Worm (Caenorhabditis elegans) whole organism, young adult: ENCODE measurements around the gene B0310.2.

Experiments used
- B0035.1 ChIP-seq: sonication (generic microtip); optimal IDR thresholded peaks from 2 replicates; lab custom pipeline; 2016; ENCODE audit warnings: missing genetic modification characterization, mild to moderate bottlenecking, missing compliant biosample characterization, missing genotype, missing genetic modification reagents
- C06A6.2 ChIP-seq: fragments of 200-800 bp; sonication (Bioruptor generic); conservative IDR thresholded peaks from 2 replicates; pipeline ENCODE4 v1.3.6; 2022; ENCODE audit warnings: missing genetic modification characterization, missing compliant biosample characterization
- D2030.7 ChIP-seq: fragments of 200-800 bp; sonication (Bioruptor generic); IDR thresholded peaks from 2 replicates; pipeline ENCODE4 v1.3.6; 2022; ENCODE audit warnings: missing genetic modification reagents, missing genetic modification characterization, missing compliant biosample characterization
- F37B4.10 ChIP-seq: fragments of 200-800 bp; sonication (Bioruptor generic); IDR thresholded peaks from 2 replicates; pipeline ENCODE4 v1.3.6; 2022; ENCODE audit warnings: missing genetic modification characterization, missing compliant biosample characterization
- F52B5.7 ChIP-seq: sonication (generic microtip); optimal IDR thresholded peaks from 2 replicates; lab custom pipeline; 2016; ENCODE audit warnings: mild to moderate bottlenecking, missing genetic modification characterization, missing compliant biosample characterization
- F57C9.4 ChIP-seq: sonication (generic microtip); optimal IDR thresholded peaks from 2 replicates; lab custom pipeline; 2017; ENCODE audit warnings: mild to moderate bottlenecking, missing genetic modification characterization, missing compliant biosample characterization
- T26A5.8 ChIP-seq: sonication (generic microtip); optimal IDR thresholded peaks from 2 replicates; lab custom pipeline; 2016; ENCODE audit warnings: missing genetic modification characterization, missing compliant biosample characterization
- Y95B8A.8 ChIP-seq: fragments of 200-800 bp; sonication (Bioruptor generic); IDR thresholded peaks from 2 replicates; pipeline ENCODE4 v1.3.6; 2022; ENCODE audit warnings: missing genetic modification reagents, missing genetic modification characterization, missing compliant biosample characterization
- aptf-2 ChIP-seq: fragments of 200-800 bp; sonication (Bioruptor generic); conservative IDR thresholded peaks from 2 replicates; pipeline ENCODE4 v1.3.6; 2022; ENCODE audit warnings: missing genetic modification reagents, missing genetic modification characterization, missing compliant biosample characterization
- atf-7 ChIP-seq: sonication (generic microtip); optimal IDR thresholded peaks from 2 replicates; lab custom pipeline; 2017; ENCODE audit warnings: mild to moderate bottlenecking, missing genetic modification characterization, missing compliant biosample characterization
- attf-5 ChIP-seq: fragments of 200-800 bp; sonication (Bioruptor generic); optimal IDR thresholded peaks from 2 replicates; lab custom pipeline; 2018; ENCODE audit warnings: mild to moderate bottlenecking, missing genetic modification characterization, missing compliant biosample characterization
- bed-1 ChIP-seq: fragments of 200-800 bp; sonication (Bioruptor generic); IDR thresholded peaks from 2 replicates; pipeline ENCODE4 v1.3.6; 2022; ENCODE audit warnings: missing genetic modification reagents, missing genetic modification characterization, missing compliant biosample characterization
- ceh-40 ChIP-seq: fragments of 200-800 bp; sonication (Bioruptor generic); IDR thresholded peaks from 2 replicates; pipeline ENCODE4 v1.3.6; 2022; ENCODE audit warnings: missing genetic modification characterization, missing compliant biosample characterization
- dox-1 ChIP-seq: fragments of 200-800 bp; sonication (Bioruptor generic); IDR thresholded peaks from 2 replicates; pipeline ENCODE4 v1.3.6; 2022; ENCODE audit warnings: missing genetic modification reagents, missing genetic modification characterization, missing compliant biosample characterization
- egl-18 ChIP-seq: fragments of 200-800 bp; sonication (Bioruptor generic); IDR thresholded peaks from 2 replicates; pipeline ENCODE4 v1.3.6; 2022; ENCODE audit warnings: missing genetic modification reagents, missing genetic modification characterization, missing compliant biosample characterization
- egl-44 ChIP-seq: fragments of 200-800 bp; sonication (Bioruptor generic); IDR thresholded peaks from 2 replicates; pipeline ENCODE4 v1.3.6; 2022; ENCODE audit warnings: missing genetic modification reagents, missing genetic modification characterization, missing compliant biosample characterization
- hlh-12 ChIP-seq: sonication (generic microtip); optimal IDR thresholded peaks from 2 replicates; lab custom pipeline; 2016; ENCODE audit warnings: missing genetic modification characterization, missing compliant biosample characterization
- lin-54 ChIP-seq: fragments of 200-800 bp; sonication (Bioruptor generic); optimal IDR thresholded peaks from 2 replicates; lab custom pipeline; 2018; ENCODE audit warnings: mild to moderate bottlenecking, missing genetic modification characterization, missing compliant biosample characterization
- mxl-1 ChIP-seq: sonication (generic microtip); optimal IDR thresholded peaks from 2 replicates; lab custom pipeline; 2016; ENCODE audit warnings: missing genetic modification characterization, missing compliant biosample characterization
- nfya-2 ChIP-seq: fragments of 200-800 bp; sonication (Bioruptor generic); IDR thresholded peaks from 2 replicates; pipeline ENCODE4 v1.3.6; 2022; ENCODE audit warnings: missing genetic modification reagents, missing genetic modification characterization, missing compliant biosample characterization
- nhr-80 ChIP-seq: sonication (generic microtip); optimal IDR thresholded peaks from 2 replicates; lab custom pipeline; 2016; ENCODE audit warnings: missing genetic modification characterization, missing compliant biosample characterization
- pbrm-1 ChIP-seq: fragments of 200-800 bp; sonication (Bioruptor generic); IDR thresholded peaks from 2 replicates; pipeline ENCODE4 v1.3.6; 2022; ENCODE audit warnings: missing genetic modification reagents, missing genetic modification characterization, missing compliant biosample characterization
- rpc-1 ChIP-seq, 2 experiments: fragments of 150-350 bp in 1 of 2; sonication (generic microtip) in 1 of 2; optimal IDR thresholded peaks; 2 replicates each; lab custom pipeline; 2014 to 2018; ENCODE audit warnings: missing biosample characterization in 1 of 2, missing genetic modification characterization in 1 of 2, missing genetic modification reagents in 1 of 2, missing genotype in 1 of 2
- sdz-38 ChIP-seq: sonication (generic microtip); optimal IDR thresholded peaks from 2 replicates; lab custom pipeline; 2016; ENCODE audit warnings: missing genotype, missing genetic modification characterization, missing compliant biosample characterization
- snpc-1.1 ChIP-seq: sonication (generic microtip); optimal IDR thresholded peaks from 2 replicates; lab custom pipeline; 2017; ENCODE audit warnings: missing genetic modification characterization, mild to moderate bottlenecking, missing compliant biosample characterization, antibody characterized with exemption, moderate library complexity, missing genotype, missing genetic modification reagents; ENCODE audit not compliant: insufficient read depth
- snpc-1.3 ChIP-seq: sonication (generic microtip); optimal IDR thresholded peaks from 2 replicates; lab custom pipeline; 2017; ENCODE audit warnings: missing genetic modification characterization, mild to moderate bottlenecking, missing compliant biosample characterization, antibody characterized with exemption, moderate library complexity, missing genotype, missing genetic modification reagents; ENCODE audit not compliant: insufficient read depth
- somi-1 ChIP-seq: fragments of 200-800 bp; sonication (Bioruptor generic); optimal IDR thresholded peaks from 2 replicates; lab custom pipeline; 2018; ENCODE audit warnings: mild to moderate bottlenecking, missing genetic modification characterization, missing compliant biosample characterization
- unc-130 ChIP-seq: sonication (generic microtip); optimal IDR thresholded peaks from 2 replicates; lab custom pipeline; 2016; ENCODE audit warnings: missing genetic modification reagents, missing genetic modification characterization, missing compliant biosample characterization
- zfh-2 ChIP-seq: fragments of 200-800 bp; sonication (Bioruptor generic); conservative IDR thresholded peaks from 2 replicates; pipeline ENCODE4 v1.3.6; 2022; ENCODE audit warnings: missing genetic modification reagents, missing genetic modification characterization, missing compliant biosample characterization
- ztf-25 ChIP-seq: fragments of 200-800 bp; sonication (Bioruptor generic); IDR thresholded peaks from 2 replicates; pipeline ENCODE4 v1.3.6; 2022; ENCODE audit warnings: missing genetic modification reagents, missing genetic modification characterization, missing compliant biosample characterization
- ztf-6 ChIP-seq: fragments of 200-800 bp; sonication (Bioruptor generic); IDR thresholded peaks from 2 replicates; pipeline ENCODE4 v1.3.6; 2022; ENCODE audit warnings: missing genetic modification reagents, missing genetic modification characterization, missing compliant biosample characterization

B0310.2 gene

DNA sequence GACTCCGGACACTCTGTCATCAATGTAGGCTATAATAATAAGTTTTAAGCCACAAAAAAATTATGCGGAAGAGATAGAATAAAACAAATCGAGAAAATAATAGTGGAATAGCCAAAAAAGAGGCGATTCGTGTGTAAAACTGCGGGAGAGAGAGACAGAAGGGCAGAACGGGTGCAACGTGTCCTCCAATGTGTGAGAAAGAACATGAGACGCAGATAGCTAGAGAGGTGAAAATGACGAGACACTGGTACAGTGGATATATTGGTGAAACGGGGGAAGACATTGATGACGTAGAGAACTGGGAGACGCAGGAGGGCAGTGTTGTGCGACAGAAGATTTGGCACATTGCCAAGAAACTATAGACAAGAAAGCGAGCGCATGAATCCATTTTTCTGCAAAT is 29.0 kb upstream of the B0310.2 start, which contains the start of gene F28C10.3 (continued):
- TF ChIP-seq egl-18 (GFP tag; lab: Robert Waterston, UW) (no peak), sdz-38 (tag; lab: Kevin White, UChicago) (no peak), ztf-6 (GFP tag; lab: Robert Waterston, UW) (no peak), attf-5 (GFP tag; lab: Kevin White, UChicago) (peak; percentile 28), T26A5.8 (no peak), C06A6.2 (GFP tag; lab: Robert Waterston, UW) (no peak), snpc-1.3 (tag; lab: Kevin White, UChicago) (no peak), rpc-1 (optimal IDR thresholded peaks at IDR 0.05; lab: Kevin White, UChicago) (no peak), rpc-1 (tag; optimal IDR thresholded peaks at IDR 0.05; lab: Kevin White, UChicago) (no peak), lin-54 (GFP tag; lab: Kevin White, UChicago) (no peak), F52B5.7 (tag; lab: Kevin White, UChicago) (no peak), Y95B8A.8 (GFP tag; lab: Robert Waterston, UW) (no peak), aptf-2 (GFP tag; lab: Robert Waterston, UW) (no peak)

DNA sequence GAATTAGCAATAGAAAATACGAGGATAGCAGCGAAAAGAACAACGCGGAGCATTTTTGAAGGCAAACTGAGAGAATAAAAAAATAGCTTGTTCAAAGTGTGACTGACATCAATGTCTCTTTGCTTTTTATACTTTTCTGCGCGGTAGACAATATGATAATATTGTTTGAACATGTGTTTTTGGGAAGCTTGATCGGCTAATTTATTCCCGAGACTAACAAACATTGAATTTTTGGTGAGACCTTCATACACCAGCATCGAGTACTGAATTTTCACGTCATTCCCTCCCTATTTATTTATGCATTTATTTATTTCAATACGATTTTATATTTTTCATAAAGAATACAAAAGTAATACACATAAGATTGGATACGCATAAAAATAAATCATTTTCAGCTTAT is 24.2 kb upstream of the B0310.2 start, which contains the start of gene B0310.6:
Gene B0310.6, minus strand, starts transcription at position 101 of the 400 bp plus-strand sequence.
- no peak for TF ChIP-seq pbrm-1 (GFP tag; lab: Robert Waterston, UW)
- no peak for TF ChIP-seq unc-130 (GFP tag; lab: Kevin White, UChicago)
- TF ChIP-seq C06A6.2 (GFP tag; lab: Robert Waterston, UW) = no peak
- TF ChIP-seq snpc-1.3 (tag; lab: Kevin White, UChicago) = no peak
- no peak for TF ChIP-seq F37B4.10
- no peak for TF ChIP-seq D2030.7 (GFP tag; lab: Robert Waterston, UW)
- TF ChIP-seq hlh-12 (tag; lab: Kevin White, UChicago) = no peak
- no peak for TF ChIP-seq nfya-2 (GFP tag; lab: Robert Waterston, UW)

DNA sequence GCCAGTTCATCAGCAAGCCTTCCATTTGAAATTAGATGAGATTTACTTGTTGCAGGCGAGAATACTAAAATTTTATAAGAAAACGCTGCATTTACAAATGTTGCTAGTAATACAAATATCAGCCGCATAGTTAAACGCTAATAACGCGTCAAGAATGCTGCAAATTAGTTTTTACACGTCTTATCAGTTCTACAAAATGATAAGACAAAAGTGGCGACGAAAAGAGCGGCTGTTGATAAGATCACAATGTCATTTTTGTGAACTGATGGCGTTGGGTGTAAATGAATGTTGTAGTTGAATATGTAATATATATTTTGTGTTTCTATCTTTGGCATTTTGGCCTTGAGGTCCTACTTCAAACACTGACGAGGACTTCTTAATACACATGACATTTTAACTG is 23.3 kb upstream of the B0310.2 start, which contains the start of gene ugt-46:
Gene ugt-46, minus strand, starts transcription at position 279 of the 400 bp plus-strand sequence.
- TF ChIP-seq somi-1 (no peak), mxl-1 (tag; lab: Kevin White, UChicago) (no peak), nhr-80 (tag; lab: Kevin White, UChicago) (peak; percentile 70)

DNA sequence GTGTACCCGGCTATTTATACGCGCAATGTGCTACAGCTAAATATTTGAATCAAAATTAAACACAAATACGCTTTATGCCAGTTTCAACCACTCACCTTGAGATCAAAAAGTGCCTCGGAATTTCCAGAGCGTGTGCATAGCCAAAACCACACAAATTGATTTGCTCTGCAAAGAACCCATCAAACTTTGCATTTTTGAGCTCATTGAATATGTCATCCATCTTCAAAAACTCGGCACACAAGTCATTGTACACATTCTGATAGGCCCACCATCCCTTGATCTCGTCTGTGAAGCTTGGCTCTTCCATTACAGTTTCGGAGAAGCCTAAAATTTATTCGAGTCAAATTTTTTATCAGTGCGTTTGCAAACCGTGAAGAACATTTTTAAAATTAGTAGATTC is 22.6 kb upstream of the B0310.2 start:
- no peak for TF ChIP-seq dox-1 (GFP tag; lab: Robert Waterston, UW)
- TF ChIP-seq F57C9.4 = no peak
- no peak for TF ChIP-seq ztf-25 (GFP tag; lab: Robert Waterston, UW)
- no peak for TF ChIP-seq egl-44 (GFP tag; lab: Robert Waterston, UW)
- no peak for TF ChIP-seq atf-7
- no peak for TF ChIP-seq ceh-40 (GFP tag; lab: Robert Waterston, UW)
- TF ChIP-seq B0035.1 (tag; lab: Kevin White, UChicago) = no peak
- TF ChIP-seq bed-1 (GFP tag; lab: Robert Waterston, UW) = no peak

DNA sequence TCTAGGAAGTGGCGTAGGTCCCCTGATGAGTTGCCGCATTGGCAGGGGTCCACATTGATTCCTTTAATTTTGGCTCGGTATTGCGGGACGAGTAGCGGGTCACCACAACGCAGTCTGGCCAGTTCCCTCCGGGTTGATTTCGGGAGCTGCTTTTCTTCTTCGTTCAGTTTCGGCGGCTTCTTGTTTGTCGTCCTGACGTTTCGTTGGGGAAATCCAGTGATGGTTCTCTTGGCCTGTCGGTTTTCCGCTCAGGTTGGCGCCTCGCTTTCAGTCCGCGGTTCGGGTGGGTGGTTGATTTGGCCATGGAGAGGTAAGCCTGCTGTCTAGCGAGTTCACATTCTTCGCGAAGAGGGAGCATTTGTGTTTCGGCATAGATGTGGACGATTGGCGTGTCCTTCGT is 22.0 kb upstream of the B0310.2 start:
- TF ChIP-seq snpc-1.1 (tag; lab: Kevin White, UChicago) = no peak
- TF ChIP-seq zfh-2 (GFP tag; lab: Robert Waterston, UW) = peak; percentile 61; the same call in 1 of the 2 replicates
